Fruit fly (Drosophila melanogaster): Measurements from ENCODE around the gene CG17712.

CG17712 gene

DNA sequence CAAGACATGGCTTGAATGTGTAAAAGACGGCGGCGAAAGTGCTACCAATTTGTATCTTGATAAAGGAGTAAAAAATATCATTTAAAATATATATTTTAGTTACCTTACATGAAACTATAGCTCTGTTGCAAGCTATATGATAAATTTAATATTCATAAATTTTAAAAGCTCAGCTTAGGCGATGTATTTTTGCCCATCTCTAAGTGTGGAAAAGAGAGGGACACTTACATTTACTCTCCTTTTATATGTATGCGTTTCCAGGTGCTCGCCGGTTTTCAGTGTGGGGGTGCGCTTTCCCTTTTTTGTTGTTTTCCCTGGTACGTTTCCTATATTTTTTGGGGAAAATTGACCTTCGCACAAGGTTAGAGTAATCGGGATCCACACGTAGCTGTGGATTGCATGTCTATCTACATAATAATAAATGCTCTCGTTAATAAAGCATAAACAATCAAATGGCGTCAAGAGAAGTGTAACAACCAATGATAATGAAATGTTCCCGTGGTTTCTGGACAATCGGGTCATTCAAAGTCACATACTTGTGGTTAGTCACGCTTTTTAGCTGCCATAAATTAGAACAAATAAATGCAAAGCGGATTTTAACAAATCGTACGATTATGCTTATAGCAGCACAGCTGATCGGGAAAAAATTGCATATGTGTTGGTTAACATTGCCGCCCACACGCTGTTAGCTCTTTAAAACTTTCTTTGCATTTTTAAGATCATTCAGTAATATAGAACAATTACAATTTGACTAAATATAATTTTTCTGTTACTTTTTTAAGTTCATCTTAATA, 23.9 kb downstream of the CG17712 start (continued):
- TF ChIP-seq fd64A (GFP tag; optimal IDR thresholded peaks at IDR 0.05), result peak; percentile 75
- TF ChIP-seq Rx (GFP tag; IDR thresholded peaks at IDR 0.05), result peak; percentile 92
- TF ChIP-seq CG7271 (tag; optimal IDR thresholded peaks at IDR 0.05), result peak; percentile 67
- peak; percentile 97 for TF ChIP-seq BtbVII (GFP tag; optimal IDR thresholded peaks at IDR 0.05)
- peak; percentile 93 for TF ChIP-seq CG14710 (tag; optimal IDR thresholded peaks at IDR 0.05)
- no peak for TF ChIP-seq CG8478 (optimal IDR thresholded peaks at IDR 0.05)
- TF ChIP-seq CG2875 (GFP tag; optimal IDR thresholded peaks at IDR 0.05), result peak; percentile 96
- peak; percentile 64 for TF ChIP-seq CG8944 (GFP tag; optimal IDR thresholded peaks at IDR 0.05)
- peak; percentile 90 for TF ChIP-seq tup (GFP tag; optimal IDR thresholded peaks at IDR 0.05)
- peak; percentile 86 for TF ChIP-seq CG10462 (GFP tag; optimal IDR thresholded peaks at IDR 0.05)
- peak; percentile 98 for TF ChIP-seq CG13775 (GFP tag; optimal IDR thresholded peaks at IDR 0.05)
- TF ChIP-seq CG14050 (GFP tag; IDR thresholded peaks at IDR 0.05), result peak; percentile 94
- peak; percentile 73 for TF ChIP-seq Dip2 (GFP tag; IDR thresholded peaks at IDR 0.05)
- no peak for TF ChIP-seq gfzf (GFP tag; optimal IDR thresholded peaks at IDR 0.05)
- TF ChIP-seq CG8290 (GFP tag; optimal IDR thresholded peaks at IDR 0.05), result peak; percentile 57
- TF ChIP-seq CG8290 (tag; optimal IDR thresholded peaks at IDR 0.05), result peak; percentile 77 to 95
- peak; percentile 95 for TF ChIP-seq Six4 (GFP tag; optimal IDR thresholded peaks at IDR 0.05)
- peak; percentile 95 for TF ChIP-seq Taf1 (GFP tag; IDR thresholded peaks at IDR 0.05)
- TF ChIP-seq crc (GFP tag; optimal IDR thresholded peaks at IDR 0.05), result no peak
- peak; percentile 97 for TF ChIP-seq Drgx (GFP tag; IDR thresholded peaks at IDR 0.05)
- TF ChIP-seq Awh (GFP tag; IDR thresholded peaks at IDR 0.05), result peak; percentile 92
- TF ChIP-seq jigr1 (GFP tag; IDR thresholded peaks at IDR 0.05), result peak; percentile 91
- TF ChIP-seq NC2β (GFP tag; optimal IDR thresholded peaks at IDR 0.05), result peak; percentile 49
- TF ChIP-seq exex (tag; optimal IDR thresholded peaks at IDR 0.05), result peak; percentile 86
- peak; percentile 85 for TF ChIP-seq inv (GFP tag; IDR thresholded peaks at IDR 0.05; ENCODE audit: partially characterized antibody)
- peak; percentile 93 for TF ChIP-seq ttk (GFP tag; IDR thresholded peaks at IDR 0.05)
- peak; percentile 38 for TF ChIP-seq luna (GFP tag; optimal IDR thresholded peaks at IDR 0.05)
- TF ChIP-seq CG14860 (GFP tag; IDR thresholded peaks at IDR 0.05; ENCODE audit: partially characterized antibody), result peak; percentile 91
- peak; percentile 78; the same call in 1 of the 2 replicates for TF ChIP-seq CG10321 (GFP tag; IDR thresholded peaks at IDR 0.05)
- peak; percentile 90 for TF ChIP-seq jing (GFP tag; optimal IDR thresholded peaks at IDR 0.05)
- TF ChIP-seq CG17186 (GFP tag; optimal IDR thresholded peaks at IDR 0.05), result peak; percentile 71
- peak; percentile 100 for TF ChIP-seq B-H2 (GFP tag; optimal IDR thresholded peaks at IDR 0.05)
- peak; percentile 96 for TF ChIP-seq esg (GFP tag; conservative IDR thresholded peaks at IDR 0.05)
- TF ChIP-seq CG12769 (tag; optimal IDR thresholded peaks at IDR 0.05), result peak; percentile 82
- TF ChIP-seq HLH3B (GFP tag; IDR thresholded peaks at IDR 0.05), result peak; percentile 95
- peak; percentile 99 for TF ChIP-seq NfI (GFP tag; optimal IDR thresholded peaks at IDR 0.05)
- TF ChIP-seq CG6254 (GFP tag; optimal IDR thresholded peaks at IDR 0.05), result peak; percentile 87
- TF ChIP-seq CG1024 (GFP tag; IDR thresholded peaks at IDR 0.05), result peak; percentile 72
- peak; percentile 80 for TF ChIP-seq Side (GFP tag; optimal IDR thresholded peaks at IDR 0.05)
- TF ChIP-seq hkb (optimal IDR thresholded peaks at IDR 0.05), result no peak
- TF ChIP-seq hkb (GFP tag; IDR thresholded peaks at IDR 0.05), result peak; percentile 98
- peak; percentile 99 for TF ChIP-seq CoRest (tag; optimal IDR thresholded peaks at IDR 0.05)
- TF ChIP-seq CG32767 (GFP tag; IDR thresholded peaks at IDR 0.05), result peak; percentile 98
- no peak; the same call in 1 of the 2 replicates for TF ChIP-seq Dref (GFP tag; IDR thresholded peaks at IDR 0.05)
- TF ChIP-seq CG7357 (GFP tag; IDR thresholded peaks at IDR 0.05), result peak; percentile 92
- TF ChIP-seq Ravus (GFP tag; IDR thresholded peaks at IDR 0.05), result peak; percentile 74
- TF ChIP-seq CG2889 (GFP tag; IDR thresholded peaks at IDR 0.05), result peak; percentile 90
- TF ChIP-seq CG10431 (GFP tag; optimal IDR thresholded peaks at IDR 0.05), result peak; percentile 98
- TF ChIP-seq Hsf (GFP tag; optimal IDR thresholded peaks at IDR 0.05), result peak; percentile 89
- TF ChIP-seq Gug (GFP tag; IDR thresholded peaks at IDR 0.05), result peak; percentile 90
- peak; percentile 91 for TF ChIP-seq pros (GFP tag; optimal IDR thresholded peaks at IDR 0.05)
